Worm (Caenorhabditis elegans): ENCODE data around the gene cid-1.

DNA sequence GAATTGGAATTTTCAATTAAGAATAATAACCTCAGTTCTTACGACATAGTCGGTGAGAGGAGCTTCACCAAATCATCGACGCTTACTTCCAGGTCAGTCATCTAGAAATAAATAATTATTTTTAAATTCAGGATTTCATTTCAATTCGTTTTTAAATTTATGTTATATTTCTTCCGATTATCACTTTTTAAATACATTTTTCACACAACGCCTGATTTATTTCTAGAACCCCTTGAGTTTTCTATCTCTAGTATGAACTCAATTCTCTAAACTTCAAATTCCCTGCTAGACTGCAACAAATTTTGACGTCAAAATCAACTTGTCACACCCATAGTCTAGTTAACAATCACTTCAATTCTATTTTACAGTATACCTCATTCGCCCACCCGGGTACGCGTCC, 24.2 kb upstream of the cid-1 start, which contains the start of gene Y54H5A.2:
- TF ChIP-seq med-1 (GFP tag; optimal IDR thresholded peaks at IDR 0.05; ENCODE audit: insufficient read depth): no peak
- no peak for TF ChIP-seq klf-2 (GFP tag; conservative IDR thresholded peaks at IDR 0.05)
- no peak for TF ChIP-seq flt-1 (GFP tag; IDR thresholded peaks at IDR 0.05)
